Worm (Caenorhabditis elegans): ENCODE results near the gene Y116F11A.3.

ce11 chrV:19778608-19779007 is 49.8 kb downstream of the Y116F11A.3 start, which contains the start of gene fbxa-194:
- TF ChIP-seq pag-3 (tag; optimal IDR thresholded peaks at IDR 0.05; ENCODE audit: borderline replicate concordance) (no peak), unc-3 (GFP tag; conservative IDR thresholded peaks at IDR 0.05) (no peak), unc-3 (tag; optimal IDR thresholded peaks at IDR 0.05) (no peak), fkh-10 (GFP tag; optimal IDR thresholded peaks at IDR 0.05) (no peak), F13H6.1 (tag; optimal IDR thresholded peaks at IDR 0.05) (no peak), rnt-1 (tag; optimal IDR thresholded peaks at IDR 0.05) (no peak), sox-4 (tag; optimal IDR thresholded peaks at IDR 0.05) (no peak), tbx-2 (tag; optimal IDR thresholded peaks at IDR 0.05) (no peak)

All from whole organism, late embryonic.